Worm (Caenorhabditis elegans) whole organism, mixed stage, embryonic: ENCODE data around the gene Y37E11AL.12.

Source experiments
- drap-1 ChIP-seq: fragments of 200-800 bp; sonication (Bioruptor generic); optimal IDR thresholded peaks from 3 replicates; lab custom pipeline; 2018; ENCODE audit warnings: mild to moderate bottlenecking, missing genetic modification characterization, missing compliant biosample characterization
- elt-1 ChIP-seq: sonication (generic microtip); optimal IDR thresholded peaks from 2 replicates; lab custom pipeline; 2017; ENCODE audit warnings: missing genetic modification characterization, mild to moderate bottlenecking, missing compliant biosample characterization, antibody characterized with exemption, moderate library complexity, borderline replicate concordance; ENCODE audit not compliant: insufficient read depth
- elt-3 ChIP-seq: fragments of 150-350 bp; optimal IDR thresholded peaks from 2 replicates; lab custom pipeline; 2014; ENCODE audit warnings: missing biosample characterization, missing genetic modification characterization
- nhr-76 ChIP-seq: sonication (generic microtip); optimal IDR thresholded peaks from 2 replicates; lab custom pipeline; 2017; ENCODE audit warnings: missing biosample characterization, missing genetic modification characterization
- pha-4 ChIP-seq: fragments of 150-350 bp; optimal IDR thresholded peaks from 2 replicates; lab custom pipeline; 2018; ENCODE audit warnings: missing biosample characterization, missing genetic modification reagents, missing genetic modification characterization
- unc-62 ChIP-seq: fragments of 150-350 bp; optimal IDR thresholded peaks from 2 replicates; lab custom pipeline; 2014; ENCODE audit warnings: missing biosample characterization, missing genetic modification reagents, missing genetic modification characterization

DNA sequence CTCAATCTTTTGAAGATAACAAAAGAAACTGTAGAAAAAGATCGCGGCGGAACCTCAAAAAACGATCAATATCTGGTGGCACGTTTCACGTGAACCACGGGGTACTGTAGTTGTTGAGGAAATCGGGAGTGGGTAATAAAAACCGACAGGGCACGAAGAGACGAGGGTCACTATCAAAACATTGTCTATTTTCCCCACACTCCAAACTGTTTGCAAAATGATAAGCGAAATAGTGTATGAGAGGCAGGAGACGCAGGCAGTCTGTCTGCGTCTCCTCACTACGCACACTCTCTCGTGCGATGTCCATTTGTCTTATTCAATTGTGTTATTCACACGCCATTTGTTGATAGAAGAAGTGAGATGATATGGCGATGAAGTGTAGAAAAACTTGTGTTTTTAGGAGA, 48.4 kb downstream of the Y37E11AL.12 start:
- TF ChIP-seq elt-3 = peak; percentile 25
- peak; percentile 40 for TF ChIP-seq unc-62 (GFP tag; lab: Kevin White, UChicago)
- TF ChIP-seq nhr-76 (tag; lab: Kevin White, UChicago) = no peak
- peak; percentile 22 for TF ChIP-seq pha-4 (tag; lab: Kevin White, UChicago)
- TF ChIP-seq elt-1 (tag; lab: Kevin White, UChicago) = no peak
- TF ChIP-seq drap-1 (GFP tag; lab: Kevin White, UChicago) = no peak
